Worm (Caenorhabditis elegans) whole organism, L3 larva: ENCODE measurements around the gene Y69F12A.1.

Experiments
- R02D3.7 ChIP-seq: fragments of 150-350 bp; optimal IDR thresholded peaks from 2 replicates; lab custom pipeline; 2014; ENCODE audit warnings: missing biosample characterization, missing genetic modification characterization
- aly-2 ChIP-seq: fragments of 150-350 bp; optimal IDR thresholded peaks from 2 replicates; lab custom pipeline; 2014; ENCODE audit warnings: missing biosample characterization, missing genetic modification characterization
- ama-1 ChIP-seq: fragments of 150-350 bp; optimal IDR thresholded peaks from 2 replicates; lab custom pipeline; 2018
- ceh-28 ChIP-seq: fragments of 150-350 bp; optimal IDR thresholded peaks from 2 replicates; lab custom pipeline; 2014; ENCODE audit warnings: missing biosample characterization, missing genetic modification reagents, missing genetic modification characterization
- egl-27 ChIP-seq: sonication (generic microtip); optimal IDR thresholded peaks from 4 replicates; lab custom pipeline; 2017; ENCODE audit warnings: missing biosample characterization, missing genetic modification reagents, missing genetic modification characterization
- egl-5 ChIP-seq: fragments of 150-350 bp; optimal IDR thresholded peaks from 2 replicates; lab custom pipeline; 2017; ENCODE audit warnings: missing biosample characterization, missing genetic modification reagents, missing genetic modification characterization, inconsistent platforms
- elt-1 ChIP-seq: fragments of 150-350 bp; optimal IDR thresholded peaks from 2 replicates; lab custom pipeline; 2014; ENCODE audit warnings: missing biosample characterization, missing genetic modification characterization
- elt-2 ChIP-seq: sonication (generic microtip); optimal IDR thresholded peaks from 2 replicates; lab custom pipeline; 2016; ENCODE audit warnings: missing genetic modification reagents, mild to moderate bottlenecking, missing genetic modification characterization, missing compliant biosample characterization
- fkh-10 ChIP-seq: sonication (generic microtip); optimal IDR thresholded peaks from 2 replicates; lab custom pipeline; 2017; ENCODE audit warnings: missing biosample characterization, missing genetic modification reagents, missing genetic modification characterization
- fkh-2 ChIP-seq: fragments of 150-350 bp; optimal IDR thresholded peaks from 2 replicates; lab custom pipeline; 2014; ENCODE audit warnings: missing biosample characterization, missing genetic modification reagents, missing genetic modification characterization
- fos-1 ChIP-seq: fragments of 150-350 bp; optimal IDR thresholded peaks from 2 replicates; lab custom pipeline; 2014; ENCODE audit warnings: missing biosample characterization, missing genetic modification characterization
- hmg-11 ChIP-seq: sonication (generic microtip); optimal IDR thresholded peaks from 2 replicates; lab custom pipeline; 2016; ENCODE audit warnings: missing genetic modification characterization, missing compliant biosample characterization
- jun-1 ChIP-seq: fragments of 150-350 bp; optimal IDR thresholded peaks from 2 replicates; lab custom pipeline; 2014; ENCODE audit warnings: missing biosample characterization, missing genetic modification reagents, missing genetic modification characterization
- lin-15B ChIP-seq: fragments of 150-350 bp; optimal IDR thresholded peaks from 2 replicates; lab custom pipeline; 2014; ENCODE audit warnings: missing biosample characterization, missing genetic modification characterization
- lin-39 ChIP-seq: fragments of 150-350 bp; optimal IDR thresholded peaks from 2 replicates; lab custom pipeline; 2018; ENCODE audit warnings: missing biosample characterization, missing genetic modification reagents, missing genetic modification characterization
- lsy-12 ChIP-seq: sonication (generic microtip); optimal IDR thresholded peaks from 2 replicates; lab custom pipeline; 2016; ENCODE audit warnings: mild to moderate bottlenecking, missing genetic modification characterization, missing compliant biosample characterization
- mdl-1 ChIP-seq: fragments of 150-350 bp; optimal IDR thresholded peaks from 2 replicates; lab custom pipeline; 2014; ENCODE audit warnings: missing biosample characterization, missing genetic modification characterization
- nfya-1 ChIP-seq: sonication (generic microtip); optimal IDR thresholded peaks from 2 replicates; lab custom pipeline; 2017; ENCODE audit warnings: missing genetic modification characterization, mild to moderate bottlenecking, missing compliant biosample characterization, antibody characterized with exemption, moderate library complexity; ENCODE audit not compliant: insufficient read depth
- nhr-11 ChIP-seq: fragments of 150-350 bp; optimal IDR thresholded peaks from 2 replicates; lab custom pipeline; 2014; ENCODE audit warnings: missing biosample characterization, missing genetic modification characterization
- nhr-23 ChIP-seq: fragments of 150-350 bp; optimal IDR thresholded peaks from 2 replicates; lab custom pipeline; 2014; ENCODE audit warnings: missing biosample characterization, missing genetic modification reagents, missing genetic modification characterization
- nhr-25 ChIP-seq: sonication (generic microtip); optimal IDR thresholded peaks from 2 replicates; lab custom pipeline; 2017; ENCODE audit warnings: missing biosample characterization, missing genetic modification characterization
- nhr-43 ChIP-seq: sonication (generic microtip); optimal IDR thresholded peaks from 2 replicates; lab custom pipeline; 2016; ENCODE audit warnings: mild to moderate bottlenecking, missing genetic modification characterization, missing compliant biosample characterization; ENCODE audit not compliant: poor library complexity, severe bottlenecking
- nhr-76 ChIP-seq: fragments of 150-350 bp; sonication (generic microtip); optimal IDR thresholded peaks from 5 replicates; lab custom pipeline; 2014; ENCODE audit warnings: missing biosample characterization, missing genetic modification characterization
- nhr-77 ChIP-seq: fragments of 150-350 bp; optimal IDR thresholded peaks from 2 replicates; lab custom pipeline; 2014; ENCODE audit warnings: missing biosample characterization, missing genetic modification characterization
- pha-4 ChIP-seq: fragments of 150-350 bp; optimal IDR thresholded peaks from 2 replicates; lab custom pipeline; 2014; ENCODE audit warnings: missing biosample characterization, missing genetic modification reagents, missing genetic modification characterization
- pqm-1 ChIP-seq: fragments of 150-350 bp; optimal IDR thresholded peaks from 2 replicates; lab custom pipeline; 2017; ENCODE audit warnings: missing biosample characterization, missing genetic modification characterization, inconsistent platforms
- snpc-4 ChIP-seq: fragments of 150-350 bp; optimal IDR thresholded peaks from 2 replicates; lab custom pipeline; 2014; ENCODE audit warnings: missing biosample characterization, missing genetic modification characterization
- tbx-2 ChIP-seq: sonication (generic microtip); optimal IDR thresholded peaks from 2 replicates; lab custom pipeline; 2016; ENCODE audit warnings: mild to moderate bottlenecking, missing genetic modification characterization, missing compliant biosample characterization
- unc-39 ChIP-seq: sonication (generic microtip); optimal IDR thresholded peaks from 4 replicates; lab custom pipeline; 2017; ENCODE audit warnings: missing biosample characterization, missing genetic modification characterization
- unc-62 ChIP-seq: fragments of 150-350 bp; sonication (generic microtip); optimal IDR thresholded peaks from 4 replicates; lab custom pipeline; 2014; ENCODE audit warnings: missing biosample characterization, missing genetic modification reagents, missing genetic modification characterization
- ztf-11 ChIP-seq: fragments of 150-350 bp; optimal IDR thresholded peaks from 2 replicates; lab custom pipeline; 2014; ENCODE audit warnings: missing biosample characterization, missing genetic modification characterization
- ztf-4 ChIP-seq: fragments of 150-350 bp; optimal IDR thresholded peaks from 2 replicates; lab custom pipeline; 2014; ENCODE audit warnings: missing biosample characterization, missing genetic modification characterization

The Y69F12A.1 gene

ce11 chrIII:7494850-7495314 is 38.1 kb downstream of the Y69F12A.1 start:
- TF ChIP-seq egl-5 (tag; lab: Kevin White, UChicago) (peak; percentile 23), nhr-23 (tag; lab: Kevin White, UChicago) (no peak), nhr-25 (tag; lab: Kevin White, UChicago) (no peak), ama-1 (lab: Kevin White, UChicago) (peak; percentile 72), elt-1 (tag; lab: Kevin White, UChicago) (no peak), fkh-2 (tag; lab: Kevin White, UChicago) (no peak), nhr-43 (tag; lab: Kevin White, UChicago) (peak; percentile 43), ztf-4 (tag; lab: Kevin White, UChicago) (no peak), unc-62 (no peak), nhr-77 (tag; lab: Kevin White, UChicago) (no peak)

- no peak for TF ChIP-seq nhr-77 (tag; lab: Kevin White, UChicago)
- TF ChIP-seq ama-1 (lab: Kevin White, UChicago): peak; percentile 14
Observed at ce11 chrIII:7495616-7496146, 38.9 kb downstream of the Y69F12A.1 start.

DNA sequence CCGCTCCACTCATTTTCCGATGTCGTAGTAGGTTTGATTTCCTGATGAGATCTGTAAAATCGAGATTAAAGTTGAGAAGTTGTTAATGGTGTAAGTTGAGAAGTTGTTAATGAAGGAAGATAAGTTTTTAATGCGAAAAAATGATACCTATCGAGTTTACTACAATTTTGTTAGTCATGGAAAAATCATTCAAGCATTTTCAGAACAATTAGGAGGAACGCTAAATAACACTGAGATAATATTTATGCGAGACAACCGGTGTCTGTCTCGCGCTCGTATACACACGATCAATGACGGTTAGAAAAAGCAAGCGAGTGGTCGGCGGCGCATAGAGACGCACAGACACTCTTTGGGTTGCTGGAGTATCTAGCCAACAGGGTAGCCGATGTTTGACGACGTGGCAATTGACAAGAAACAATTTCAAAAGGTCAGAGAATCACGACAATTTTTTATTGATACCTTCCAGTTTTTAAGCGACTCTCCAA is 41.1 kb downstream of the Y69F12A.1 start, which contains the start of gene cgh-1:
cgh-1 (minus strand) TSS at position 51 of the 485 bp plus-strand sequence.
- TF ChIP-seq ama-1 (lab: Kevin White, UChicago) (peak; percentile 13), tbx-2 (tag; lab: Kevin White, UChicago) (no peak)
- TF ChIP-seq, all 47 proteins: peak for 1

ce11 chrIII:7498346-7498745 is 41.6 kb downstream of the Y69F12A.1 start:
- peak; percentile 57 for TF ChIP-seq nhr-43 (tag; lab: Kevin White, UChicago)
- TF ChIP-seq nhr-11 (tag; lab: Kevin White, UChicago): peak; percentile 83
- TF ChIP-seq hmg-11 (tag; lab: Kevin White, UChicago): peak; percentile 68
- TF ChIP-seq nhr-23 (tag; lab: Kevin White, UChicago): peak; percentile 85
- peak; percentile 95 for TF ChIP-seq elt-2 (tag; lab: Kevin White, UChicago)
- peak; percentile 56 for TF ChIP-seq fos-1 (tag; lab: Kevin White, UChicago)
- peak; percentile 34 for TF ChIP-seq elt-1 (tag; lab: Kevin White, UChicago)
- TF ChIP-seq ztf-4 (tag; lab: Kevin White, UChicago): no peak
- TF ChIP-seq egl-27: peak; percentile 82
- TF ChIP-seq egl-5 (tag; lab: Kevin White, UChicago): peak; percentile 43
- peak; percentile 77 for TF ChIP-seq jun-1 (tag; lab: Kevin White, UChicago)
- peak; percentile 95 for TF ChIP-seq lin-15B (tag; lab: Kevin White, UChicago)
- TF ChIP-seq nfya-1 (tag; lab: Kevin White, UChicago): peak; percentile 92
- TF ChIP-seq lin-39: peak; percentile 87
- TF ChIP-seq nhr-76: no peak
- TF ChIP-seq nhr-25 (tag; lab: Kevin White, UChicago): peak; percentile 82
- peak; percentile 56 for TF ChIP-seq R02D3.7 (tag; lab: Kevin White, UChicago)
- TF ChIP-seq ceh-28 (tag; lab: Kevin White, UChicago): peak; percentile 67
- TF ChIP-seq unc-39: no peak
- peak; percentile 63 for TF ChIP-seq fkh-10 (GFP tag; lab: Kevin White, UChicago)
- TF ChIP-seq lsy-12 (tag; lab: Kevin White, UChicago): peak; percentile 82
- peak; percentile 85 for TF ChIP-seq pqm-1 (tag; lab: Kevin White, UChicago)
- TF ChIP-seq tbx-2 (tag; lab: Kevin White, UChicago): peak; percentile 35
- TF ChIP-seq nhr-77 (tag; lab: Kevin White, UChicago): no peak
- TF ChIP-seq ama-1 (lab: Kevin White, UChicago): peak; percentile 6
- TF ChIP-seq unc-62: peak; percentile 9
- TF ChIP-seq aly-2 (tag; lab: Kevin White, UChicago): no peak
- TF ChIP-seq mdl-1: peak; percentile 81
- TF ChIP-seq snpc-4 (tag; lab: Kevin White, UChicago): peak; percentile 91
- no peak for TF ChIP-seq ztf-11
- TF ChIP-seq pha-4 (tag; lab: Kevin White, UChicago): peak; percentile 70
